Fruit fly (Drosophila melanogaster): ENCODE data around the gene scpr-A.

dm6 chr3R:11254382-11254953, 13.5 kb downstream of the scpr-A start:
- no peak for TF ChIP-seq woc (GFP tag; optimal IDR thresholded peaks at IDR 0.05)
- TF ChIP-seq Hr83 (GFP tag; optimal IDR thresholded peaks at IDR 0.05; ENCODE audit: poor library complexity, severe bottlenecking) = no peak
- no peak for TF ChIP-seq Hnf4 (GFP tag; optimal IDR thresholded peaks at IDR 0.05)
- TF ChIP-seq Mio (GFP tag; optimal IDR thresholded peaks at IDR 0.05) = no peak
- no peak for TF ChIP-seq dl (GFP tag; optimal IDR thresholded peaks at IDR 0.05; ENCODE audit: insufficient read depth in 1 of 2, partially characterized antibody in 2 of 2)
- no peak for TF ChIP-seq usp (GFP tag; optimal IDR thresholded peaks at IDR 0.05)
- no peak for TF ChIP-seq Jra (GFP tag; optimal IDR thresholded peaks at IDR 0.05)
- no peak for TF ChIP-seq h (GFP tag; optimal IDR thresholded peaks at IDR 0.05)
- no peak for TF ChIP-seq psq (GFP tag; optimal IDR thresholded peaks at IDR 0.05)
- no peak for TF ChIP-seq lola (GFP tag; optimal IDR thresholded peaks at IDR 0.05)
- no peak for TF ChIP-seq jim (GFP tag; optimal IDR thresholded peaks at IDR 0.05)
- no peak for TF ChIP-seq br (GFP tag; optimal IDR thresholded peaks at IDR 0.05)
- no peak for TF ChIP-seq OdsH (GFP tag; optimal IDR thresholded peaks at IDR 0.05)

Data from whole organism, wandering third instar larva.